Fruit fly (Drosophila melanogaster): ENCODE results near the gene Tbc1d15-17.

DNA sequence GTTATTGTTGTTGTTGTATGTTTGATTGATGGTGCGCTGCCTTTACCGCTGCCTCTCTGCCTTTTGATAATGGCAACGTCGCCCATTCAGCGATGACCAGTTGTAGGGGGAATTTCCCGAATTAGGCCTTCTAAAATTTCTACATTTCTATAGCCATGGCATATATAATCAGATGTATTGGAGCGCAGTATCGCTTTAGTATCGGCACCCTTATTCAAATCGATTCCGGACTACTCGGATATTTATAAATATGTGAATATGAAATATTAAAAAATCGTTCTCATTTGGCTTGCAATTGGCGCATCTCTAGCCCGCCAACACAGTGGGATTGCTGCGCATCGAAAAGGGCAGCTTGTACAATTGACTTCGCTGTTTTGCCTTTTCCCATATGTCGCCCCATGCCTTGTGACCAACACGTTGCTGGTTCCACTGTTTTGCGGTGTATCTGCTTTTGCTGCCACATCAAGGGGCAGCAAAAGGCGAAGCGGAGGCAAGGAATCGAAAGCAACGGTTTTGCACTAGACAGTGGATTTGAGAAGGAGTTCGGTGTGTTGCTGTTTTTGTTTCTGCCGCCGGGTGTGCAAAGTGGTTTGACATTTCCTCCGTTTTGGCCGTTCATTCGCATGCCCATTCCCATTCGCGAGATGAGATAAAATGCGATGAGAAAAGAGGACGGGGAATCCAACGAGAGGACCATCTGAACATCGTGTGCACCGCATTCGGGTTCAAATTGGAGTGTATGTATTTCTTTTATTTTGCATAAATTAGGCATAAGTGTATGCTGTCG, 17.8 kb downstream of the Tbc1d15-17 start:
- no peak for TF ChIP-seq insv (optimal IDR thresholded peaks at IDR 0.05)
- no peak for TF ChIP-seq psq (optimal IDR thresholded peaks at IDR 0.05)
- no peak for TF ChIP-seq h (optimal IDR thresholded peaks at IDR 0.05)
